Worm (Caenorhabditis elegans) whole organism, L1 larva: ENCODE measurements around the gene irld-47.

Experiments used
- alr-1 ChIP-seq: fragments of 200-800 bp; sonication (Bioruptor generic); optimal IDR thresholded peaks from 2 replicates; lab custom pipeline; 2018; ENCODE audit warnings: borderline replicate concordance, mild to moderate bottlenecking, missing genetic modification characterization, missing compliant biosample characterization
- ama-1 ChIP-seq: fragments of 150-350 bp; optimal IDR thresholded peaks from 2 replicates; lab custom pipeline; 2014
- blmp-1 ChIP-seq: fragments of 150-350 bp; optimal IDR thresholded peaks from 2 replicates; lab custom pipeline; 2014; ENCODE audit warnings: missing biosample characterization, missing genetic modification characterization
- ceh-8 ChIP-seq: fragments of 200-800 bp; sonication (Bioruptor generic); optimal IDR thresholded peaks from 2 replicates; lab custom pipeline; 2018; ENCODE audit warnings: mild to moderate bottlenecking, missing genetic modification characterization, moderate library complexity, missing compliant biosample characterization
- efl-1 ChIP-seq, 4 experiments: fragments of 150-350 bp; optimal IDR thresholded peaks in 3 of 4; peaks in 1 of 4; 1 replicate in 1 of 4; 2 replicates in 3 of 4; lab custom pipeline; 2014; ENCODE audit warnings: missing biosample characterization in 2 of 4, missing genetic modification characterization in 2 of 4, missing genetic modification reagents in 2 of 4
- efl-3 ChIP-seq: fragments of 200-800 bp; sonication (Bioruptor generic); optimal IDR thresholded peaks from 2 replicates; lab custom pipeline; 2018; ENCODE audit warnings: mild to moderate bottlenecking, missing genetic modification characterization, missing compliant biosample characterization
- elt-3 ChIP-seq, 6 experiments: fragments of 150-350 bp in 1 of 6; sonication (generic microtip); optimal IDR thresholded peaks; 2 replicates each; lab custom pipeline; 2017 to 2018; ENCODE audit warnings: missing biosample characterization in 6 of 6, missing genetic modification characterization in 6 of 6, inconsistent platforms in 1 of 6
- fkh-10 ChIP-seq: sonication (generic microtip); optimal IDR thresholded peaks from 2 replicates; lab custom pipeline; 2017; ENCODE audit warnings: missing biosample characterization, missing genetic modification reagents, missing genetic modification characterization
- fkh-4 ChIP-seq: sonication (generic microtip); optimal IDR thresholded peaks from 2 replicates; lab custom pipeline; 2016; ENCODE audit warnings: missing compliant biosample characterization, missing genetic modification characterization, borderline replicate concordance
- grh-1 ChIP-seq: fragments of 200-800 bp; sonication (Bioruptor generic); IDR thresholded peaks from 2 replicates; pipeline ENCODE4 v1.3.6; 2022; ENCODE audit warnings: missing genetic modification reagents, missing genetic modification characterization, missing compliant biosample characterization
- hlh-4 ChIP-seq: sonication (generic microtip); optimal IDR thresholded peaks from 2 replicates; lab custom pipeline; 2016; ENCODE audit warnings: mild to moderate bottlenecking, missing genetic modification characterization, missing compliant biosample characterization
- irx-1 ChIP-seq: sonication (generic microtip); optimal IDR thresholded peaks from 2 replicates; lab custom pipeline; 2016; ENCODE audit warnings: missing genetic modification characterization, missing compliant biosample characterization
- lin-14 ChIP-seq: fragments of 200-800 bp; sonication (Bioruptor generic); optimal IDR thresholded peaks from 2 replicates; lab custom pipeline; 2018; ENCODE audit warnings: mild to moderate bottlenecking, missing genetic modification characterization, moderate library complexity, missing compliant biosample characterization
- lin-35 ChIP-seq, 2 experiments: fragments of 150-350 bp; optimal IDR thresholded peaks; 2 replicates each; lab custom pipeline; 2014; ENCODE audit warnings: missing biosample characterization in 2 of 2, missing genetic modification characterization in 2 of 2, missing genetic modification reagents in 2 of 2
- lir-3 ChIP-seq: sonication (generic microtip); optimal IDR thresholded peaks from 2 replicates; lab custom pipeline; 2016; ENCODE audit warnings: mild to moderate bottlenecking, missing genetic modification characterization, moderate library complexity, missing compliant biosample characterization; ENCODE audit not compliant: poor library complexity
- lsy-2 ChIP-seq, 2 experiments: fragments of 150-350 bp; optimal IDR thresholded peaks; 2 replicates each; lab custom pipeline; 2014; ENCODE audit warnings: missing biosample characterization in 2 of 2, missing genetic modification characterization in 2 of 2
- nhr-19 ChIP-seq: fragments of 200-800 bp; sonication (Bioruptor generic); conservative IDR thresholded peaks from 2 replicates; pipeline ENCODE4 v1.3.6; 2022; ENCODE audit warnings: missing genetic modification characterization, missing compliant biosample characterization
- nhr-20 ChIP-seq: sonication (generic microtip); optimal IDR thresholded peaks from 2 replicates; lab custom pipeline; 2016; ENCODE audit warnings: mild to moderate bottlenecking, missing genetic modification characterization, missing compliant biosample characterization
- nhr-47 ChIP-seq: sonication (generic microtip); optimal IDR thresholded peaks from 2 replicates; lab custom pipeline; 2016; ENCODE audit warnings: mild to moderate bottlenecking, missing genetic modification characterization, moderate library complexity, missing compliant biosample characterization
- nhr-71 ChIP-seq: sonication (generic microtip); optimal IDR thresholded peaks from 2 replicates; lab custom pipeline; 2016; ENCODE audit warnings: mild to moderate bottlenecking, missing genetic modification characterization, moderate library complexity, missing compliant biosample characterization
- nhr-76 ChIP-seq: sonication (generic microtip); optimal IDR thresholded peaks from 2 replicates; lab custom pipeline; 2017; ENCODE audit warnings: missing biosample characterization, missing genetic modification characterization
- nhr-85 ChIP-seq: sonication (generic microtip); peaks from one replicate; lab custom pipeline; 2016; ENCODE audit warnings: missing genetic modification characterization, inconsistent platforms, missing compliant biosample characterization
- nhr-90 ChIP-seq: sonication (generic microtip); optimal IDR thresholded peaks from 2 replicates; lab custom pipeline; 2016; ENCODE audit warnings: mild to moderate bottlenecking, missing genetic modification characterization, missing compliant biosample characterization; ENCODE audit not compliant: poor library complexity
- pag-3 ChIP-seq: sonication (generic microtip); optimal IDR thresholded peaks from 2 replicates; lab custom pipeline; 2017; ENCODE audit warnings: missing genetic modification characterization, mild to moderate bottlenecking, missing compliant biosample characterization, antibody characterized with exemption, borderline replicate concordance; ENCODE audit not compliant: insufficient read depth
- snu-23 ChIP-seq: sonication (generic microtip); optimal IDR thresholded peaks from 2 replicates; lab custom pipeline; 2016; ENCODE audit warnings: missing genetic modification characterization, missing compliant biosample characterization
- swsn-7 ChIP-seq: sonication (generic microtip); optimal IDR thresholded peaks from 2 replicates; lab custom pipeline; 2016; ENCODE audit warnings: missing genetic modification characterization, missing compliant biosample characterization
- unc-62 ChIP-seq: fragments of 150-350 bp; optimal IDR thresholded peaks from 2 replicates; lab custom pipeline; 2014; ENCODE audit warnings: missing biosample characterization, missing genetic modification reagents, missing genetic modification characterization
- xbp-1 ChIP-seq: sonication (generic microtip); optimal IDR thresholded peaks from 2 replicates; lab custom pipeline; 2016; ENCODE audit warnings: missing genetic modification characterization, missing compliant biosample characterization
- zip-4 ChIP-seq: fragments of 200-800 bp; sonication (Bioruptor generic); optimal IDR thresholded peaks from 2 replicates; lab custom pipeline; 2018; ENCODE audit warnings: mild to moderate bottlenecking, missing genetic modification characterization, moderate library complexity, missing compliant biosample characterization

The irld-47 gene

ce11 chrII:7791408-7792050 lies 30.8 kb downstream of the irld-47 start:
- TF ChIP-seq lin-14 (GFP tag; lab: Kevin White, UChicago), result peak; percentile 67
- TF ChIP-seq lir-3 (tag; lab: Kevin White, UChicago), result no peak
- TF ChIP-seq elt-3 (tag; optimal IDR thresholded peaks at IDR 0.05; lab: Kevin White, UChicago), result peak in 4 of 6 experiments; percentile 20 to 74 (median 44)
- TF ChIP-seq nhr-20, result no peak
- no peak for TF ChIP-seq nhr-90 (tag; lab: Kevin White, UChicago)
- peak; percentile 29 for TF ChIP-seq ama-1 (lab: Kevin White, UChicago)
- TF ChIP-seq nhr-85 (tag; lab: Kevin White, UChicago), result peak; percentile 94
- TF ChIP-seq nhr-47 (tag; lab: Kevin White, UChicago), result peak; percentile 7
- peak; percentile 6 to 32 for TF ChIP-seq lsy-2 (tag; optimal IDR thresholded peaks at IDR 0.05; lab: Kevin White, UChicago)
- TF ChIP-seq swsn-7 (tag; lab: Kevin White, UChicago), result no peak
- peak; percentile 75 for TF ChIP-seq grh-1 (GFP tag; lab: Robert Waterston, UW)
- TF ChIP-seq efl-1 (optimal IDR thresholded peaks at IDR 0.05; lab: Kevin White, UChicago), result no peak
- TF ChIP-seq efl-1 (GFP tag; optimal IDR thresholded peaks at IDR 0.05 in 1 of 2; lab: Kevin White, UChicago), result peak in 1 of 2 experiments; percentile 41
- no peak for TF ChIP-seq pag-3 (tag; lab: Kevin White, UChicago)
- peak; percentile 18; the same call in 1 of the 2 replicates for TF ChIP-seq nhr-19 (GFP tag; lab: Robert Waterston, UW)
- peak; percentile 61 for TF ChIP-seq blmp-1 (tag; lab: Kevin White, UChicago)
- no peak for TF ChIP-seq unc-62
- no peak for TF ChIP-seq ceh-8
- peak; percentile 8 for TF ChIP-seq nhr-71 (tag; lab: Kevin White, UChicago)
- TF ChIP-seq efl-3 (GFP tag; lab: Kevin White, UChicago), result no peak
- no peak for TF ChIP-seq fkh-10 (GFP tag; lab: Kevin White, UChicago)

ce11 chrII:7790324-7790898 lies 31.9 kb downstream of the irld-47 start, which contains the start of gene srlf-1:
Gene srlf-1 (plus strand): TSS chrII:7790591.
- TF ChIP-seq nhr-90 (tag; lab: Kevin White, UChicago), result peak; percentile 32
- peak; percentile 77 for TF ChIP-seq ama-1 (lab: Kevin White, UChicago)
- TF ChIP-seq xbp-1 (tag; lab: Kevin White, UChicago), result peak; percentile 5
- TF ChIP-seq blmp-1 (tag; lab: Kevin White, UChicago), result peak; percentile 83
- TF ChIP-seq irx-1, result no peak
- peak in 1 of 2 experiments; percentile 23 for TF ChIP-seq lin-35 (GFP tag; optimal IDR thresholded peaks at IDR 0.05; lab: Kevin White, UChicago)
- TF ChIP-seq nhr-20, result peak; percentile 39
- peak; percentile 9 for TF ChIP-seq swsn-7 (tag; lab: Kevin White, UChicago)
- TF ChIP-seq efl-3 (GFP tag; lab: Kevin White, UChicago), result no peak
- no peak for TF ChIP-seq fkh-4 (tag; lab: Kevin White, UChicago)
- peak; percentile 50 for TF ChIP-seq lin-14 (GFP tag; lab: Kevin White, UChicago)
- TF ChIP-seq nhr-71 (tag; lab: Kevin White, UChicago), result peak; percentile 33
- TF ChIP-seq grh-1 (GFP tag; lab: Robert Waterston, UW), result peak; percentile 48
- no peak for TF ChIP-seq nhr-76 (tag; lab: Kevin White, UChicago)
- no peak for TF ChIP-seq alr-1 (tag; lab: Kevin White, UChicago)
- TF ChIP-seq nhr-19 (GFP tag; lab: Robert Waterston, UW), result peak; percentile 19; the same call in 1 of the 2 replicates
- peak; percentile 66 for TF ChIP-seq nhr-85 (tag; lab: Kevin White, UChicago)
- TF ChIP-seq hlh-4, result no peak
- peak in 1 of 2 experiments; percentile 18 for TF ChIP-seq lsy-2 (tag; optimal IDR thresholded peaks at IDR 0.05; lab: Kevin White, UChicago)
- peak; percentile 41 for TF ChIP-seq nhr-47 (tag; lab: Kevin White, UChicago)
- TF ChIP-seq efl-1 (optimal IDR thresholded peaks at IDR 0.05; lab: Kevin White, UChicago), result no peak
- TF ChIP-seq efl-1 (GFP tag; optimal IDR thresholded peaks at IDR 0.05 in 1 of 2; lab: Kevin White, UChicago), result peak in 1 of 2 experiments; percentile 47
- TF ChIP-seq snu-23 (GFP tag; lab: Kevin White, UChicago), result peak; percentile 38

- peak in 1 of 6 experiments; percentile 63 for TF ChIP-seq elt-3 (tag; optimal IDR thresholded peaks at IDR 0.05; lab: Kevin White, UChicago)
- TF ChIP-seq lin-35 (GFP tag; optimal IDR thresholded peaks at IDR 0.05; lab: Kevin White, UChicago), result no peak
- no peak for TF ChIP-seq zip-4 (GFP tag; lab: Kevin White, UChicago)
- TF ChIP-seq nhr-71 (tag; lab: Kevin White, UChicago), result peak; percentile 14
- peak; percentile 31 for TF ChIP-seq lin-14 (GFP tag; lab: Kevin White, UChicago)
- TF ChIP-seq nhr-85 (tag; lab: Kevin White, UChicago), result peak; percentile 75
Observed at ce11 chrII:7789605-7790004, 32.7 kb downstream of the irld-47 start.
